Worm (Caenorhabditis elegans) whole organism, L1 larva: Measurements from ENCODE around the gene dnc-3.

ENCODE experiments used
- ceh-82 ChIP-seq, 3 experiments: fragments of 150-350 bp in 1 of 3; sonication (generic microtip) in 2 of 3; optimal IDR thresholded peaks; 2 replicates each; lab custom pipeline; 2014 to 2017; ENCODE audit warnings: missing biosample characterization in 3 of 3, missing genetic modification characterization in 3 of 3
- ces-1 ChIP-seq: fragments of 150-350 bp; optimal IDR thresholded peaks from 2 replicates; lab custom pipeline; 2014; ENCODE audit warnings: missing biosample characterization, missing genetic modification reagents, missing genetic modification characterization
- elt-2 ChIP-seq: sonication (generic microtip); optimal IDR thresholded peaks from 2 replicates; lab custom pipeline; 2016; ENCODE audit warnings: missing genetic modification characterization, mild to moderate bottlenecking, inconsistent platforms, missing compliant biosample characterization, missing genetic modification reagents
- lsy-2 ChIP-seq, 2 experiments: fragments of 150-350 bp; optimal IDR thresholded peaks; 2 replicates each; lab custom pipeline; 2014; ENCODE audit warnings: missing biosample characterization in 2 of 2, missing genetic modification characterization in 2 of 2
- nhr-28 ChIP-seq: fragments of 150-350 bp; optimal IDR thresholded peaks from 2 replicates; lab custom pipeline; 2014; ENCODE audit warnings: missing biosample characterization, missing genetic modification characterization
- unc-30 ChIP-seq: sonication (generic microtip); optimal IDR thresholded peaks from 2 replicates; lab custom pipeline; 2017; ENCODE audit warnings: missing biosample characterization, missing genetic modification characterization
- unc-62 ChIP-seq: fragments of 150-350 bp; optimal IDR thresholded peaks from 2 replicates; lab custom pipeline; 2014; ENCODE audit warnings: missing biosample characterization, missing genetic modification reagents, missing genetic modification characterization

- TF ChIP-seq ceh-82 (tag; optimal IDR thresholded peaks at IDR 0.05; lab: Kevin White, UChicago) (no peak), unc-62 (GFP tag; lab: Kevin White, UChicago) (no peak), nhr-28 (no peak), lsy-2 (tag; optimal IDR thresholded peaks at IDR 0.05; lab: Kevin White, UChicago) (no peak), elt-2 (tag; lab: Kevin White, UChicago) (no peak), ces-1 (GFP tag; lab: Kevin White, UChicago) (no peak), unc-30 (no peak)
Observed at ce11 chrII:3583402-3583801, 29.9 kb downstream of the dnc-3 start, which contains the start of gene srh-60.
